Fruit fly (Drosophila melanogaster): ENCODE results near the gene Tfb5.

DNA sequence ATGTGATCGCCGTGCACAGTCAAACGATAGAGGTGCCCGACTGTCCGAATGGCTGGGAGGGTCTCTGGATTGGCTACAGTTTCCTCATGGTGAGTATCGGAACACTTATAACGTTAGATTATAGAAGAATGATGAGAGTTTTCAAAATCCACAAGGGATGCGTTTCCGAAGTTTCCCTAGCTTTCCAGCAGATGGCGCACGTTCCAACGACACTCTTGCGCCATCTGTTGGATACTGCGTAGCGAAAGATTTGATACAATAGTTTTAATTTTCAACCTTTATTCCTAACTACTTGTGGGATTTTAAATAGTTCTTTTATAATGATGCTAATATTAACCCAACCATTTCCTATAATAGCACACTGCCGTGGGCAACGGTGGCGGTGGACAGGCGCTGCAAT, 25.5 kb upstream of the Tfb5 start:
- TF ChIP-seq Pif1B (GFP tag; optimal IDR thresholded peaks at IDR 0.05), result no peak
- TF ChIP-seq D1 (tag; optimal IDR thresholded peaks at IDR 0.05), result no peak
- no peak for TF ChIP-seq CG32121 (GFP tag; IDR thresholded peaks at IDR 0.05)
- no peak for TF ChIP-seq CG10348 (GFP tag; IDR thresholded peaks at IDR 0.05)
- TF ChIP-seq Snoo (tag; optimal IDR thresholded peaks at IDR 0.05), result no peak
- no peak for TF ChIP-seq fd96Ca (GFP tag; IDR thresholded peaks at IDR 0.05)
- no peak for TF ChIP-seq CG8301 (tag; optimal IDR thresholded peaks at IDR 0.05)
- no peak for TF ChIP-seq rn (GFP tag; IDR thresholded peaks at IDR 0.05)
- no peak for TF ChIP-seq CG12605 (GFP tag; IDR thresholded peaks at IDR 0.05)

All from whole organism, pupa.